Worm (Caenorhabditis elegans): ENCODE data around the gene fbxb-47.

ce11 chrII:1714772-1715353 lies 11.6 kb upstream of the fbxb-47 start, which contains the start of gene btb-6:
- no peak for TF ChIP-seq flt-1 (GFP tag; IDR thresholded peaks at IDR 0.05)
- no peak for TF ChIP-seq ref-1 (GFP tag; conservative IDR thresholded peaks at IDR 0.05)
- no peak for TF ChIP-seq klf-2 (GFP tag; conservative IDR thresholded peaks at IDR 0.05)
- TF ChIP-seq T22C8.4 (GFP tag; IDR thresholded peaks at IDR 0.05), result no peak
